Fruit fly (Drosophila melanogaster) whole organism, adult: ENCODE results near the gene CG5245.
A peak's percentile ranks its signal among the peaks of the same experiment; 100 is the strongest.
"Not testable (repeated sequence)": the region's sequence is repeated elsewhere in the genome, so short reads cannot be mapped to it uniquely, and the experiment has no call there.

Source experiments
- CG11617 ChIP-seq: fragments of 200-800 bp; sonication (Bioruptor generic); optimal IDR thresholded peaks from 2 replicates; lab custom pipeline; 2017; ENCODE audit warnings: mild to moderate bottlenecking, missing biosample characterization, missing genetic modification reagents, missing genetic modification characterization
- CG12768 ChIP-seq: fragments of 200-800 bp; sonication (Bioruptor generic); optimal IDR thresholded peaks from 2 replicates; lab custom pipeline; 2017; ENCODE audit warnings: missing biosample characterization, missing genetic modification characterization, mild to moderate bottlenecking, moderate library complexity, missing genetic modification reagents
- CG1620 ChIP-seq: fragments of 200-800 bp; sonication (Bioruptor generic); optimal IDR thresholded peaks from 2 replicates; lab custom pipeline; 2016; ENCODE audit warnings: missing biosample characterization, missing genetic modification characterization
- CG7045 ChIP-seq: fragments of 200-800 bp; sonication (Bioruptor generic); optimal IDR thresholded peaks from 2 replicates; lab custom pipeline; 2017; ENCODE audit warnings: missing biosample characterization, mild to moderate bottlenecking, missing genetic modification characterization
- CG7101 ChIP-seq: fragments of 200-800 bp; sonication (Bioruptor generic); optimal IDR thresholded peaks from 2 replicates; lab custom pipeline; 2018; ENCODE audit warnings: missing biosample characterization, mild to moderate bottlenecking, missing genetic modification characterization, moderate library complexity
- Crg-1 ChIP-seq: fragments of 200-800 bp; sonication (Bioruptor generic); optimal IDR thresholded peaks from 2 replicates; lab custom pipeline; 2016; ENCODE audit warnings: missing biosample characterization, missing genetic modification characterization
- Hr96 ChIP-seq: fragments of 200-800 bp; sonication (Bioruptor generic); optimal IDR thresholded peaks from 2 replicates; lab custom pipeline; 2016; ENCODE audit warnings: missing biosample characterization, missing genetic modification characterization
- Mnt ChIP-seq: fragments of 200-800 bp; sonication (Bioruptor generic); optimal IDR thresholded peaks from 2 replicates; lab custom pipeline; 2016; ENCODE audit warnings: missing biosample characterization, mild to moderate bottlenecking, missing genetic modification characterization
- bab1 ChIP-seq: fragments of 200-800 bp; sonication (Bioruptor generic); optimal IDR thresholded peaks from 3 replicates; lab custom pipeline; 2019; ENCODE audit warnings: missing biosample characterization, mild to moderate bottlenecking, missing genetic modification characterization, moderate library complexity
- cic ChIP-seq: fragments of 200-800 bp; sonication (Bioruptor generic); optimal IDR thresholded peaks from 2 replicates; lab custom pipeline; 2017; ENCODE audit warnings: missing biosample characterization, mild to moderate bottlenecking, missing genetic modification characterization, moderate library complexity
- cnc ChIP-seq, 2 experiments: fragments of >200 bp; optimal IDR thresholded peaks; 2 replicates each; lab custom pipeline; 2017
- ovo ChIP-seq: fragments of 200-800 bp; sonication (Bioruptor generic); optimal IDR thresholded peaks from 2 replicates; lab custom pipeline; 2016; ENCODE audit warnings: missing biosample characterization, missing genetic modification characterization
- pad ChIP-seq: fragments of 200-800 bp; sonication (Bioruptor generic); optimal IDR thresholded peaks from 3 replicates; lab custom pipeline; 2017; ENCODE audit warnings: missing biosample characterization, missing genetic modification characterization, mild to moderate bottlenecking, moderate library complexity, missing genetic modification reagents
- tj ChIP-seq: fragments of 200-800 bp; sonication (Bioruptor generic); optimal IDR thresholded peaks from 3 replicates; lab custom pipeline; 2017; ENCODE audit warnings: missing biosample characterization, mild to moderate bottlenecking, missing genetic modification characterization, moderate library complexity
- toe ChIP-seq: fragments of 200-800 bp; sonication (Bioruptor generic); optimal IDR thresholded peaks from 2 replicates; lab custom pipeline; 2016; ENCODE audit warnings: missing biosample characterization, missing genetic modification characterization

Gene CG5245

DNA sequence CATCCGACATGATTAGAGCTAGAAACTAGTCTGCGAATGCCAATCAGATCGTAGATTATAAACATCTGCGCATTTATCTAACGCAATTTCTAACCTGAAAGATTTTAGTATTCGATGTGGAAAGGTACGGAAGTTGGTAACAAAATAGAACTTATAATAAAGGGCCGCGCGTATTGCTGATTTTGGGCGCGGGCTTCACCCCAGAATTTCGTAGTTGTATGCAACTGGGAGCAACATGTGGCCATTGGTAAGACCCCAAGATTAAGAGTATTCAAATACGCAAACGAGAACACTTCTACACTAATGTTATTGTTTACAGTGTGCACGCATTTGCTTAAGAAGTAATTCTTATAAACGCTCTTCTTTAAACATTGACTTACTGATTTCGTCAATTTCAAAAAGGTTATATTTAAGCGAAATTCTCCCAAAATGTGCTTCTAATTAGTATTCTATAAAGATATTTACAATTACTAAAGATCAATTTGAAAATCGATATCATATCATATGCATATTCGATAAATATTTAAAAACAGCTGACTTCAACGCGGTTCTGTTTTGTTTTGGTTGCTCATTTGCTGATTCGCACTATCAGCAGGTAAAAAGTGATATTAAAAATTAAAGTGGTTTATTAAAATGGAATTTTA, 30.6 kb downstream of the CG5245 start, which contains the start of the genes CG5961 and Polr3C:
Gene CG5961 (minus strand): TSS at position 416 of the 644 bp plus-strand sequence.
Gene Polr3C (plus strand): TSS at position 536 of the 644 bp plus-strand sequence.
- TF ChIP-seq ovo (GFP tag; lab: Kevin White, UChicago) (no peak), CG7045 (GFP tag; lab: Kevin White, UChicago) (no peak), pad (no peak), Mnt (GFP tag; lab: Kevin White, UChicago) (peak; percentile 82), bab1 (peak; percentile 49), CG12768 (GFP tag; lab: Kevin White, UChicago) (no peak), Hr96 (GFP tag; lab: Kevin White, UChicago) (no peak), tj (GFP tag; lab: Kevin White, UChicago) (peak; percentile 85), CG1620 (no peak), toe (GFP tag; lab: Kevin White, UChicago) (no peak), CG7101 (tag; lab: Kevin White, UChicago) (peak; percentile 16), cnc (optimal IDR thresholded peaks at IDR 0.05; lab: Kevin White, UChicago) (no peak), cic (GFP tag; lab: Kevin White, UChicago) (peak; percentile 39)

DNA sequence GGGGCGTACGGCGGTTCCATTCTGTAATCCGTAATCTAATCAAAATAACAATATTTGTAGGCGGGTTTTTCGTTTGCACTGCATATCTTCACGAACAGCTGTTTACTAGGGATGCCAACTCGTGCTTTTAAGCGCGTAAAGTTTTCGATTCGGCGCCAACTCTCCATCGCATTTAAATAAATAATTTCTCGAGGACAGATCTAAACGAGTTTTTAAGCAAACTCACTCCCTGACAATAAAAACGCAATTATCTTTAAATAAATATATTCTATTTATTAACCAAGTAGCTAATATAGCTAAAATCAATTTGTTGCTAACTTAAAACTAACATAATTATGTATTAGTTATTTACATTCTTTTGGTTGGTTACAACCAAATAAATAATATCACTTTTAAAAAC, 35.8 kb downstream of the CG5245 start, which contains the start of gene CG5608:
Gene CG5608 (minus strand): TSS at position 101 of the 400 bp plus-strand sequence.
- TF ChIP-seq Crg-1 (GFP tag; lab: Kevin White, UChicago); bab1; tj (GFP tag; lab: Kevin White, UChicago): not testable (repeated sequence)

DNA sequence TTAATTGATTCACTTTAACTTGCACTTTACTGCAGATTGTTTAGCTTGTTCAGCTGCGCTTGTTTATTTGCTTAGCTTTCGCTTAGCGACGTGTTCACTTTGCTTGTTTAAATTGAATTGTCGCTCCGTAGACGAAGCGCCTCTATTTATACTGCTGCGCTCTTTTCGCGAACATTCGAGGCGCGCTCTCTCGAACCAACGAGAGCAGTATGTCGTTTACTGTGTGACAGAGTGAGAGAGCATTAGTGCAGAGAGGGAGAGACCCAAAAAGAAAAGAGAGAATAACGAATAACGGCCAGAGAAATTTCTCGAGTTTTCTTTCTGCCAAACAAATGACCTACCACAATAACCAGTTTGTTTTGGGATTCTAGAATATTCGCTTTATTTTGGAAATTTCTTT, 38.3 kb downstream of the CG5245 start, which contains the start of gene Hsp70Ba:
Gene Hsp70Ba (minus strand): TSS at position 102 of the 400 bp plus-strand sequence.
- TF ChIP-seq Crg-1, tj, CG11617 (GFP tag; lab: Kevin White, UChicago): not testable (repeated sequence)
